Comparison of ENCODE assay signal across 2 fruit fly cellular contexts in the genomic region with DNA sequence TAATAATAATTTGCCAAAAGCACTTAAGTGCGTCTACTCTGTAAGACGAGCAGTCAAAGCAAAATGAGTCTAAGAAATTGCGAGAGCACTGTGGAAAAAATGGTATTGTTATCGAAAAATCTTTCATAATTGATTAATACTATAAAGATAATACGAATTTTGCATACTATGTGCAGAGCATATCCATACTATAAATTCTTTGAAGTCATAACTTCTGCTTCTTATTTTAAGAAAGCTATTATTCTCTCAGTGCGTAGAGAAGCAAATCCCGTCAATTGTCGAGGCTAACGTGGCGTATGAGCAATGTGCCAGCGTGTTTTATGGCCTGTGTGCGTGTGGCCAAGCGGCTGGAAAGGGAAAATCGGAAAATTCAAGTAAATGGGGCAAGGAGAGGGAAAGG.
A peak's percentile ranks its signal among the peaks of the same experiment; 100 is the strongest.
TF ChIP-seq lines count a peak whose summit lies in the region.

No protein-coding gene starts in this region.

- no peak for TF ChIP-seq CTCF in whole organism, embryonic (GFP tag; optimal IDR thresholded peaks at IDR 0.05; lab: Kevin White, UChicago)

TF ChIP-seq in whole organism, embryonic, 481 proteins besides CTCF, POLR2A, EP300 and RAD21 (continues in another document):
- TF ChIP-seq CG3281 (GFP tag; optimal IDR thresholded peaks at IDR 0.05; lab: Kevin White, UChicago), result no peak
- TF ChIP-seq Spps (tag; optimal IDR thresholded peaks at IDR 0.05; lab: Kevin White, UChicago), result no peak
- TF ChIP-seq Eip74EF (GFP tag; optimal IDR thresholded peaks at IDR 0.05; lab: Kevin White, UChicago), result no peak
- TF ChIP-seq NFAT (GFP tag; IDR thresholded peaks at IDR 0.05; lab: Robert Waterston, UW), result no peak
- TF ChIP-seq gem (tag; optimal IDR thresholded peaks at IDR 0.05; lab: Kevin White, UChicago), result peak; percentile 46
- TF ChIP-seq gro (GFP tag; optimal IDR thresholded peaks at IDR 0.05; lab: Kevin White, UChicago), result no peak
- no peak for TF ChIP-seq grn (GFP tag; optimal IDR thresholded peaks at IDR 0.05; lab: Kevin White, UChicago)
- TF ChIP-seq Ets65A (GFP tag; lab: Kevin White, UChicago), result peak; percentile 69
- TF ChIP-seq disco-r (GFP tag; optimal IDR thresholded peaks at IDR 0.05; lab: Kevin White, UChicago), result no peak
- TF ChIP-seq Scr (GFP tag; IDR thresholded peaks at IDR 0.05; lab: Robert Waterston, UW; ENCODE audit: partially characterized antibody), result no peak
- TF ChIP-seq lab (GFP tag; optimal IDR thresholded peaks at IDR 0.05; lab: Kevin White, UChicago), result peak; percentile 68
- no peak for TF ChIP-seq CG10431 (GFP tag; optimal IDR thresholded peaks at IDR 0.05; lab: Kevin White, UChicago)
- no peak for TF ChIP-seq D19A (tag; optimal IDR thresholded peaks at IDR 0.05; lab: Kevin White, UChicago)
- TF ChIP-seq CG6765 (GFP tag; optimal IDR thresholded peaks at IDR 0.05; lab: Kevin White, UChicago), result no peak
- no peak for TF ChIP-seq Dbx (GFP tag; IDR thresholded peaks at IDR 0.05; lab: Robert Waterston, UW)
- peak; percentile 38 for TF ChIP-seq Meics (GFP tag; optimal IDR thresholded peaks at IDR 0.05; lab: Kevin White, UChicago)
- peak; percentile 63 for TF ChIP-seq abd-A (tag; optimal IDR thresholded peaks at IDR 0.05; lab: Kevin White, UChicago)
- peak; percentile 36 for TF ChIP-seq CG17359 (tag; optimal IDR thresholded peaks at IDR 0.05; lab: Kevin White, UChicago)
- TF ChIP-seq CG15514 (GFP tag; optimal IDR thresholded peaks at IDR 0.05; lab: Kevin White, UChicago), result peak; percentile 23
- peak in 1 of 2 experiments; percentile 48 for TF ChIP-seq Hr51 (GFP tag; optimal IDR thresholded peaks at IDR 0.05; lab: Kevin White, UChicago)
- TF ChIP-seq CG11085 (GFP tag; IDR thresholded peaks at IDR 0.05; lab: Robert Waterston, UW), result no peak
- TF ChIP-seq CG13296 (GFP tag; optimal IDR thresholded peaks at IDR 0.05; lab: Kevin White, UChicago), result peak; percentile 33
- TF ChIP-seq Mad (GFP tag; optimal IDR thresholded peaks at IDR 0.05; lab: Kevin White, UChicago), result no peak
- TF ChIP-seq CG13894 (tag; optimal IDR thresholded peaks at IDR 0.05; lab: Kevin White, UChicago), result peak; percentile 37
- TF ChIP-seq lilli (GFP tag; optimal IDR thresholded peaks at IDR 0.05; lab: Kevin White, UChicago), result peak; percentile 26
- TF ChIP-seq CG11504 (tag; optimal IDR thresholded peaks at IDR 0.05; lab: Kevin White, UChicago), result peak; percentile 49
- no peak for TF ChIP-seq Tbp (GFP tag; optimal IDR thresholded peaks at IDR 0.05; lab: Kevin White, UChicago)
- peak; percentile 48; the same call in 1 of the 2 replicates for TF ChIP-seq CG32532 (GFP tag; IDR thresholded peaks at IDR 0.05; lab: Robert Waterston, UW)
- TF ChIP-seq sens (GFP tag; lab: Kevin White, UChicago), result peak; percentile 37
- peak; percentile 52 for TF ChIP-seq CG2120 (GFP tag; optimal IDR thresholded peaks at IDR 0.05; lab: Kevin White, UChicago)
- no peak for TF ChIP-seq CG4424 (GFP tag; optimal IDR thresholded peaks at IDR 0.05; lab: Kevin White, UChicago)
- peak; percentile 43 for TF ChIP-seq Hmr (GFP tag; optimal IDR thresholded peaks at IDR 0.05; lab: Kevin White, UChicago)
- no peak for TF ChIP-seq z (GFP tag; IDR thresholded peaks at IDR 0.05; lab: Robert Waterston, UW)
- peak; percentile 29 for TF ChIP-seq cwo (GFP tag; optimal IDR thresholded peaks at IDR 0.05; lab: Kevin White, UChicago)
- TF ChIP-seq dpn (GFP tag; optimal IDR thresholded peaks at IDR 0.05; lab: Kevin White, UChicago), result peak in 1 of 2 experiments; percentile 3
- TF ChIP-seq toy (GFP tag; IDR thresholded peaks at IDR 0.05; lab: Robert Waterston, UW), result no peak
- TF ChIP-seq HHEX (GFP tag; optimal IDR thresholded peaks at IDR 0.05; lab: Kevin White, UChicago), result peak; percentile 18
- no peak for TF ChIP-seq sug (tag; optimal IDR thresholded peaks at IDR 0.05; lab: Kevin White, UChicago)
- TF ChIP-seq row (GFP tag; IDR thresholded peaks at IDR 0.05; lab: Robert Waterston, UW), result peak; percentile 56
- no peak for TF ChIP-seq CG17385 (GFP tag; optimal IDR thresholded peaks at IDR 0.05; lab: Kevin White, UChicago)
- no peak for TF ChIP-seq Sox100B (GFP tag; optimal IDR thresholded peaks at IDR 0.05; lab: Kevin White, UChicago)
- TF ChIP-seq dysf (GFP tag; IDR thresholded peaks at IDR 0.05; lab: Robert Waterston, UW), result 0 out of 3 replicates have a peak, but pooled peaks have one; percentile 11
- no peak for TF ChIP-seq so (GFP tag; IDR thresholded peaks at IDR 0.05; lab: Robert Waterston, UW)
- TF ChIP-seq NC2α (GFP tag; optimal IDR thresholded peaks at IDR 0.05; lab: Kevin White, UChicago), result no peak

TF ChIP-seq in whole organism, prepupa, 60 proteins besides CTCF, POLR2A, EP300 and RAD21:
- no peak for TF ChIP-seq CG8119 (GFP tag; IDR thresholded peaks at IDR 0.05; lab: Robert Waterston, UW)
- peak; percentile 32 for TF ChIP-seq svp (GFP tag; lab: Kevin White, UChicago)
- no peak for TF ChIP-seq achi (GFP tag; optimal IDR thresholded peaks at IDR 0.05; lab: Kevin White, UChicago)
- no peak for TF ChIP-seq Ets96B (tag; optimal IDR thresholded peaks at IDR 0.05; lab: Kevin White, UChicago)
- TF ChIP-seq OdsH (GFP tag; optimal IDR thresholded peaks at IDR 0.05; lab: Kevin White, UChicago), result no peak
